Fruit fly (Drosophila melanogaster): ENCODE results near the gene Naa60.

The Naa60 gene

dm6 chr3L:9764307-9764706 is 37.6 kb downstream of the Naa60 start:
- TF ChIP-seq Snoo (tag; optimal IDR thresholded peaks at IDR 0.05) = no peak
- no peak for TF ChIP-seq gl (tag; optimal IDR thresholded peaks at IDR 0.05)
- no peak for TF ChIP-seq CG34367 (tag; optimal IDR thresholded peaks at IDR 0.05)
- TF ChIP-seq EcR (GFP tag; optimal IDR thresholded peaks at IDR 0.05) = no peak
- TF ChIP-seq CG17806 (tag; optimal IDR thresholded peaks at IDR 0.05) = peak; percentile 24
- TF ChIP-seq rn (GFP tag; IDR thresholded peaks at IDR 0.05) = no peak
- TF ChIP-seq CG9948 (tag; optimal IDR thresholded peaks at IDR 0.05) = peak; percentile 11
- no peak for TF ChIP-seq D1 (tag; optimal IDR thresholded peaks at IDR 0.05)
- peak; percentile 7 for TF ChIP-seq CG8159 (tag; optimal IDR thresholded peaks at IDR 0.05)
- TF ChIP-seq CG8301 (tag; optimal IDR thresholded peaks at IDR 0.05) = no peak
- TF ChIP-seq CG14655 (GFP tag; optimal IDR thresholded peaks at IDR 0.05) = peak; percentile 53
- peak; percentile 7; the same call in 1 of the 2 replicates for TF ChIP-seq CG12605 (GFP tag; IDR thresholded peaks at IDR 0.05)

- TF ChIP-seq Pif1B (GFP tag; optimal IDR thresholded peaks at IDR 0.05) (peak; percentile 24), CG13204 (GFP tag; optimal IDR thresholded peaks at IDR 0.05) (no peak), CG12605 (GFP tag; IDR thresholded peaks at IDR 0.05) (0 out of 2 replicates have a peak, but pooled peaks have one; percentile 16), CG4496 (GFP tag; IDR thresholded peaks at IDR 0.05) (peak; percentile 53; the same call in 2 of the 3 replicates), CG14655 (GFP tag; optimal IDR thresholded peaks at IDR 0.05) (peak; percentile 80), Ets98B (GFP tag; IDR thresholded peaks at IDR 0.05) (no peak), Snoo (tag; optimal IDR thresholded peaks at IDR 0.05) (peak; percentile 13), Pif1A (GFP tag; optimal IDR thresholded peaks at IDR 0.05) (peak; percentile 23), D1 (tag; optimal IDR thresholded peaks at IDR 0.05) (no peak), CG8301 (tag; optimal IDR thresholded peaks at IDR 0.05) (peak; percentile 62), CG34367 (tag; optimal IDR thresholded peaks at IDR 0.05) (no peak), CG32121 (GFP tag; IDR thresholded peaks at IDR 0.05) (no peak), CG8159 (tag; optimal IDR thresholded peaks at IDR 0.05) (peak; percentile 48), fd96Ca (GFP tag; IDR thresholded peaks at IDR 0.05) (peak; percentile 23; the same call in 1 of the 3 replicates), gl (tag; optimal IDR thresholded peaks at IDR 0.05) (no peak), EcR (GFP tag; optimal IDR thresholded peaks at IDR 0.05) (no peak), CG15710 (tag; optimal IDR thresholded peaks at IDR 0.05) (peak; percentile 25), CG17806 (tag; optimal IDR thresholded peaks at IDR 0.05) (peak; percentile 50), rn (GFP tag; IDR thresholded peaks at IDR 0.05) (no peak), CG10348 (GFP tag; IDR thresholded peaks at IDR 0.05) (no peak), CG9948 (tag; optimal IDR thresholded peaks at IDR 0.05) (peak; percentile 30)
Observed at dm6 chr3L:9764915-9765709, 38.4 kb downstream of the Naa60 start.

- TF ChIP-seq gl (tag; optimal IDR thresholded peaks at IDR 0.05) (no peak), fd96Ca (GFP tag; IDR thresholded peaks at IDR 0.05) (no peak), CG12605 (GFP tag; IDR thresholded peaks at IDR 0.05) (no peak), CG8159 (tag; optimal IDR thresholded peaks at IDR 0.05) (no peak), Pif1A (GFP tag; optimal IDR thresholded peaks at IDR 0.05) (no peak), CG17806 (tag; optimal IDR thresholded peaks at IDR 0.05) (no peak), CG34367 (tag; optimal IDR thresholded peaks at IDR 0.05) (no peak), rn (GFP tag; IDR thresholded peaks at IDR 0.05) (no peak), CG9948 (tag; optimal IDR thresholded peaks at IDR 0.05) (no peak), CG13204 (GFP tag; optimal IDR thresholded peaks at IDR 0.05) (no peak), CG4496 (GFP tag; IDR thresholded peaks at IDR 0.05) (no peak), D1 (tag; optimal IDR thresholded peaks at IDR 0.05) (no peak), CG15710 (tag; optimal IDR thresholded peaks at IDR 0.05) (no peak)
Observed at dm6 chr3L:9765710-9766005, 39.0 kb downstream of the Naa60 start.

- TF ChIP-seq CG4496 (GFP tag; IDR thresholded peaks at IDR 0.05) = no peak
- no peak for TF ChIP-seq CG32121 (GFP tag; IDR thresholded peaks at IDR 0.05)
- no peak for TF ChIP-seq gl (tag; optimal IDR thresholded peaks at IDR 0.05)
- no peak for TF ChIP-seq CG13204 (GFP tag; optimal IDR thresholded peaks at IDR 0.05)
- TF ChIP-seq CG14655 (GFP tag; optimal IDR thresholded peaks at IDR 0.05) = no peak
Observed at dm6 chr3L:9766364-9766763, 39.7 kb downstream of the Naa60 start.

dm6 chr3L:9767636-9768358 is 41.1 kb downstream of the Naa60 start:
- TF ChIP-seq CG17806 (tag; optimal IDR thresholded peaks at IDR 0.05) (no peak), EcR (GFP tag; optimal IDR thresholded peaks at IDR 0.05) (peak; percentile 88), gl (tag; optimal IDR thresholded peaks at IDR 0.05) (no peak), Pif1A (GFP tag; optimal IDR thresholded peaks at IDR 0.05) (no peak), CG4496 (GFP tag; IDR thresholded peaks at IDR 0.05) (peak; percentile 46; the same call in 2 of the 3 replicates), CG12605 (GFP tag; IDR thresholded peaks at IDR 0.05) (no peak), CG34367 (tag; optimal IDR thresholded peaks at IDR 0.05) (no peak)

dm6 chr3L:9768385-9768784 is 41.7 kb downstream of the Naa60 start:
- TF ChIP-seq CG32121 (GFP tag; IDR thresholded peaks at IDR 0.05) (no peak), Snoo (tag; optimal IDR thresholded peaks at IDR 0.05) (no peak), rn (GFP tag; IDR thresholded peaks at IDR 0.05) (no peak), CG8159 (tag; optimal IDR thresholded peaks at IDR 0.05) (no peak), CG15710 (tag; optimal IDR thresholded peaks at IDR 0.05) (no peak), Pif1B (GFP tag; optimal IDR thresholded peaks at IDR 0.05) (no peak), gl (tag; optimal IDR thresholded peaks at IDR 0.05) (no peak), CG9948 (tag; optimal IDR thresholded peaks at IDR 0.05) (no peak), fd96Ca (GFP tag; IDR thresholded peaks at IDR 0.05) (no peak), D1 (tag; optimal IDR thresholded peaks at IDR 0.05) (no peak), CG17806 (tag; optimal IDR thresholded peaks at IDR 0.05) (no peak), CG34367 (tag; optimal IDR thresholded peaks at IDR 0.05) (no peak), CG12605 (GFP tag; IDR thresholded peaks at IDR 0.05) (no peak), EcR (GFP tag; optimal IDR thresholded peaks at IDR 0.05) (no peak), CG10348 (GFP tag; IDR thresholded peaks at IDR 0.05) (no peak), CG4496 (GFP tag; IDR thresholded peaks at IDR 0.05) (no peak), Ets98B (GFP tag; IDR thresholded peaks at IDR 0.05) (no peak), CG14655 (GFP tag; optimal IDR thresholded peaks at IDR 0.05) (no peak), CG8301 (tag; optimal IDR thresholded peaks at IDR 0.05) (no peak)
